Worm (Caenorhabditis elegans) whole organism, young adult: ENCODE data around the gene T25E4.1.
A peak's percentile ranks its signal among the peaks of the same experiment; 100 is the strongest.

Experiments used
- B0261.1 ChIP-seq: sonication (generic microtip); optimal IDR thresholded peaks from 2 replicates; lab custom pipeline; 2016; ENCODE audit warnings: mild to moderate bottlenecking, missing genetic modification characterization, moderate library complexity, missing compliant biosample characterization
- F23B12.7 ChIP-seq: sonication (generic microtip); optimal IDR thresholded peaks from 2 replicates; lab custom pipeline; 2017; ENCODE audit warnings: missing genetic modification characterization, mild to moderate bottlenecking, missing compliant biosample characterization, antibody characterized with exemption, moderate library complexity; ENCODE audit not compliant: insufficient read depth
- F33H1.4 ChIP-seq: fragments of 200-800 bp; sonication (Bioruptor generic); IDR thresholded peaks from 2 replicates; pipeline ENCODE4 v1.3.6; 2022; ENCODE audit warnings: missing genetic modification reagents, missing genetic modification characterization, missing compliant biosample characterization
- F37B4.10 ChIP-seq: fragments of 200-800 bp; sonication (Bioruptor generic); IDR thresholded peaks from 2 replicates; pipeline ENCODE4 v1.3.6; 2022; ENCODE audit warnings: missing genetic modification characterization, missing compliant biosample characterization
- F39B2.1 ChIP-seq: fragments of 200-800 bp; sonication (Bioruptor generic); IDR thresholded peaks from 2 replicates; pipeline ENCODE4 v1.3.6; 2022; ENCODE audit warnings: missing genetic modification reagents, missing genetic modification characterization, missing compliant biosample characterization
- F55B11.4 ChIP-seq: sonication (generic microtip); optimal IDR thresholded peaks from 2 replicates; lab custom pipeline; 2016; ENCODE audit warnings: missing compliant biosample characterization, missing genetic modification characterization, borderline replicate concordance; ENCODE audit not compliant: insufficient read depth
- K12H6.12 ChIP-seq: fragments of 200-800 bp; sonication (Bioruptor generic); optimal IDR thresholded peaks from 2 replicates; lab custom pipeline; 2018; ENCODE audit warnings: mild to moderate bottlenecking, missing genetic modification characterization, missing compliant biosample characterization
- T26A5.8 ChIP-seq: sonication (generic microtip); optimal IDR thresholded peaks from 2 replicates; lab custom pipeline; 2016; ENCODE audit warnings: missing genetic modification characterization, missing compliant biosample characterization
- Y53F4B.3 ChIP-seq: fragments of 200-800 bp; sonication (Bioruptor generic); IDR thresholded peaks from 2 replicates; pipeline ENCODE4 v1.3.6; 2022; ENCODE audit warnings: missing genetic modification reagents, missing genetic modification characterization, missing compliant biosample characterization
- Y56A3A.18 ChIP-seq: fragments of 200-800 bp; sonication (Bioruptor generic); IDR thresholded peaks from 2 replicates; pipeline ENCODE4 v1.3.6; 2022; ENCODE audit warnings: missing genetic modification reagents, missing genetic modification characterization, missing compliant biosample characterization
- akir-1 ChIP-seq: fragments of 200-800 bp; sonication (Bioruptor generic); optimal IDR thresholded peaks from 2 replicates; lab custom pipeline; 2018; ENCODE audit warnings: mild to moderate bottlenecking, missing genetic modification characterization, moderate library complexity, missing compliant biosample characterization
- ama-1 ChIP-seq, 3 experiments: fragments of 150-350 bp in 1 of 3; sonication (generic microtip) in 2 of 3; optimal IDR thresholded peaks; 2 replicates each; lab custom pipeline; 2014 to 2018; ENCODE audit warnings: missing biosample characterization in 2 of 3, missing genetic modification characterization in 2 of 3, missing genetic modification reagents in 2 of 3
- aptf-3 ChIP-seq: fragments of 200-800 bp; sonication (Bioruptor generic); IDR thresholded peaks from 2 replicates; pipeline ENCODE4 v1.3.6; 2022; ENCODE audit warnings: missing genetic modification characterization, missing compliant biosample characterization
- athp-1 ChIP-seq: sonication (generic microtip); optimal IDR thresholded peaks from 2 replicates; lab custom pipeline; 2017; ENCODE audit warnings: mild to moderate bottlenecking, missing genetic modification characterization, missing compliant biosample characterization
- attf-5 ChIP-seq: fragments of 200-800 bp; sonication (Bioruptor generic); optimal IDR thresholded peaks from 2 replicates; lab custom pipeline; 2018; ENCODE audit warnings: mild to moderate bottlenecking, missing genetic modification characterization, missing compliant biosample characterization
- ceh-100 ChIP-seq: fragments of 200-800 bp; sonication (Bioruptor generic); IDR thresholded peaks from 2 replicates; pipeline ENCODE4 v1.3.6; 2022; ENCODE audit warnings: missing genetic modification reagents, missing genetic modification characterization, missing compliant biosample characterization
- ceh-79 ChIP-seq: sonication (generic microtip); optimal IDR thresholded peaks from 2 replicates; lab custom pipeline; 2017; ENCODE audit warnings: mild to moderate bottlenecking, missing genetic modification characterization, missing compliant biosample characterization
- dox-1 ChIP-seq: fragments of 200-800 bp; sonication (Bioruptor generic); IDR thresholded peaks from 2 replicates; pipeline ENCODE4 v1.3.6; 2022; ENCODE audit warnings: missing genetic modification reagents, missing genetic modification characterization, missing compliant biosample characterization
- dpff-1 ChIP-seq: sonication (generic microtip); optimal IDR thresholded peaks from 2 replicates; lab custom pipeline; 2017; ENCODE audit warnings: mild to moderate bottlenecking, missing genetic modification characterization, missing compliant biosample characterization
- dpl-1 ChIP-seq: fragments of 150-350 bp; optimal IDR thresholded peaks from 2 replicates; lab custom pipeline; 2014; ENCODE audit warnings: missing biosample characterization, missing genetic modification reagents, missing genetic modification characterization
- efl-1 ChIP-seq: fragments of 150-350 bp; optimal IDR thresholded peaks from 2 replicates; lab custom pipeline; 2014; ENCODE audit warnings: missing biosample characterization, missing genetic modification reagents, missing genetic modification characterization
- ekl-4 ChIP-seq: fragments of 200-800 bp; sonication (Bioruptor generic); IDR thresholded peaks from 2 replicates; pipeline ENCODE4 v1.3.6; 2022; ENCODE audit warnings: missing genetic modification reagents, missing genetic modification characterization, missing compliant biosample characterization
- hmg-20 ChIP-seq: fragments of 200-800 bp; sonication (Bioruptor generic); IDR thresholded peaks from 2 replicates; pipeline ENCODE4 v1.3.6; 2022; ENCODE audit warnings: missing genetic modification reagents, missing genetic modification characterization, missing compliant biosample characterization
- hrde-1 ChIP-seq: sonication (generic microtip); optimal IDR thresholded peaks from 2 replicates; lab custom pipeline; 2016; ENCODE audit warnings: missing genetic modification characterization, mild to moderate bottlenecking, missing compliant biosample characterization, moderate library complexity, missing genotype, missing genetic modification reagents, borderline replicate concordance
- let-526 ChIP-seq: fragments of 200-800 bp; sonication (Bioruptor generic); IDR thresholded peaks from 2 replicates; pipeline ENCODE4 v1.3.6; 2022; ENCODE audit warnings: missing genetic modification reagents, missing genetic modification characterization, missing compliant biosample characterization
- lin-26 ChIP-seq: fragments of 200-800 bp; sonication (Bioruptor generic); IDR thresholded peaks from 2 replicates; pipeline ENCODE4 v1.3.6; 2022; ENCODE audit warnings: missing genetic modification reagents, missing genetic modification characterization, missing compliant biosample characterization
- lin-40 ChIP-seq: sonication (generic microtip); optimal IDR thresholded peaks from 2 replicates; lab custom pipeline; 2016; ENCODE audit warnings: missing genetic modification characterization, mild to moderate bottlenecking, missing compliant biosample characterization, missing genotype, missing genetic modification reagents
- lin-54 ChIP-seq: fragments of 200-800 bp; sonication (Bioruptor generic); optimal IDR thresholded peaks from 2 replicates; lab custom pipeline; 2018; ENCODE audit warnings: mild to moderate bottlenecking, missing genetic modification characterization, missing compliant biosample characterization
- lsl-1 ChIP-seq: fragments of 200-800 bp; sonication (Bioruptor generic); optimal IDR thresholded peaks from 2 replicates; lab custom pipeline; 2018; ENCODE audit warnings: mild to moderate bottlenecking, missing genetic modification characterization, moderate library complexity, missing compliant biosample characterization
- madf-8 ChIP-seq: fragments of 200-800 bp; sonication (Bioruptor generic); conservative IDR thresholded peaks from 2 replicates; pipeline ENCODE4 v1.3.6; 2022; ENCODE audit warnings: missing genetic modification reagents, missing genetic modification characterization, missing compliant biosample characterization
- mcd-1 ChIP-seq: fragments of 200-800 bp; sonication (Bioruptor generic); IDR thresholded peaks from 2 replicates; pipeline ENCODE4 v1.3.6; 2022; ENCODE audit warnings: missing genetic modification reagents, missing genetic modification characterization, missing compliant biosample characterization
- mxl-1 ChIP-seq: sonication (generic microtip); optimal IDR thresholded peaks from 2 replicates; lab custom pipeline; 2016; ENCODE audit warnings: missing genetic modification characterization, missing compliant biosample characterization
- nfyb-1 ChIP-seq: fragments of 200-800 bp; sonication (Bioruptor generic); IDR thresholded peaks from 2 replicates; pipeline ENCODE4 v1.3.6; 2022; ENCODE audit warnings: missing genetic modification reagents, missing genetic modification characterization, missing compliant biosample characterization
- nhr-27 ChIP-seq: fragments of 200-800 bp; sonication (Bioruptor generic); optimal IDR thresholded peaks from 2 replicates; lab custom pipeline; 2018; ENCODE audit warnings: mild to moderate bottlenecking, missing genetic modification characterization, moderate library complexity, missing compliant biosample characterization
- nhr-80 ChIP-seq: sonication (generic microtip); optimal IDR thresholded peaks from 2 replicates; lab custom pipeline; 2016; ENCODE audit warnings: missing genetic modification characterization, missing compliant biosample characterization
- sdz-38 ChIP-seq: sonication (generic microtip); optimal IDR thresholded peaks from 2 replicates; lab custom pipeline; 2016; ENCODE audit warnings: missing genotype, missing genetic modification characterization, missing compliant biosample characterization
- snpc-4 ChIP-seq, 5 experiments: fragments of 150-350 bp in 1 of 5; sonication (generic microtip) in 4 of 5; optimal IDR thresholded peaks; 2 replicates each; lab custom pipeline; 2014 to 2018; ENCODE audit warnings: missing genetic modification characterization in 5 of 5, missing biosample characterization in 3 of 5, antibody characterized with exemption in 2 of 5, mild to moderate bottlenecking in 2 of 5, missing compliant biosample characterization in 2 of 5, missing genotype in 2 of 5, moderate library complexity in 2 of 5, missing genetic modification reagents in 1 of 5
- somi-1 ChIP-seq: fragments of 200-800 bp; sonication (Bioruptor generic); optimal IDR thresholded peaks from 2 replicates; lab custom pipeline; 2018; ENCODE audit warnings: mild to moderate bottlenecking, missing genetic modification characterization, missing compliant biosample characterization
- tlf-1 ChIP-seq: fragments of 200-800 bp; sonication (Bioruptor generic); optimal IDR thresholded peaks from 2 replicates; lab custom pipeline; 2018; ENCODE audit warnings: mild to moderate bottlenecking, missing genetic modification characterization, missing compliant biosample characterization
- xnd-1 ChIP-seq: sonication (generic microtip); optimal IDR thresholded peaks from 2 replicates; lab custom pipeline; 2016; ENCODE audit warnings: missing genotype, missing genetic modification reagents, missing genetic modification characterization, missing compliant biosample characterization
- zim-3 ChIP-seq: sonication (generic microtip); optimal IDR thresholded peaks from 2 replicates; lab custom pipeline; 2017; ENCODE audit warnings: mild to moderate bottlenecking, missing genetic modification characterization, moderate library complexity, missing compliant biosample characterization
- ztf-25 ChIP-seq: fragments of 200-800 bp; sonication (Bioruptor generic); IDR thresholded peaks from 2 replicates; pipeline ENCODE4 v1.3.6; 2022; ENCODE audit warnings: missing genetic modification reagents, missing genetic modification characterization, missing compliant biosample characterization
- ztf-26 ChIP-seq: sonication (generic microtip); optimal IDR thresholded peaks from 2 replicates; lab custom pipeline; 2017; ENCODE audit warnings: missing genetic modification characterization, missing compliant biosample characterization
- ztf-28 ChIP-seq: fragments of 200-800 bp; sonication (Bioruptor generic); IDR thresholded peaks from 2 replicates; pipeline ENCODE4 v1.3.6; 2022; ENCODE audit warnings: missing genetic modification reagents, missing genetic modification characterization, missing compliant biosample characterization

Gene T25E4.1

DNA sequence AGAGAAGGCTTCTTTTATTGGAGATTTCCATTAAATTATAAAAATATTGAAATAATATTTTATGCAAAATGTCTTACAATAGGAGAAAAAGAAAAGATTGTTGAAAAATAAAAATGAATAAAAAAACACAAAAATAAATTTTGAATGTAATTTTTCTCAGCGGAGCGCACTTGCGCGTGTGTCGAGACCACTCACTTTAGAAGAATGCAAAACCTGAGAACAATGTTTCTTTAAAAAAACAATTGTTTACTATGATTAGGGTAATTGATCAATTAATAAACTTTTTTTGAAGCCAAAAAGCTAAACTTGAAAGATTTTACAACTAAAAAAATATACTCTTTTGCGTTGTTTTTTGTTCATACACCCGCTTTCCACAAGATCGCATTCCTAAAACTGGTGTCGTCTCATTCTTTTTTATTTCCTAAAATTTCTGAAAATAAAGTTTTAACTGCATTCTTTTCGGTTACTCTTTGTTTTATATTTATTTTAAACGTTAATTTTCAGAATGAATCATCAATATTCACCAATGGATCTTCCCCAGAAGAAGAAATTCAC, 16.2 kb downstream of the T25E4.1 start, which contains the start of gene ttc-4:
TSS of gene ttc-4 (plus strand) at position 505 of the 555 bp plus-strand sequence.
- no peak for TF ChIP-seq sdz-38 (tag; lab: Kevin White, UChicago)
- TF ChIP-seq let-526 (GFP tag; lab: Robert Waterston, UW) = no peak
- TF ChIP-seq F23B12.7 = peak; percentile 30
- TF ChIP-seq attf-5 (GFP tag; lab: Kevin White, UChicago) = peak; percentile 80
- no peak for TF ChIP-seq tlf-1 (GFP tag; lab: Kevin White, UChicago)
- no peak for TF ChIP-seq mxl-1 (tag; lab: Kevin White, UChicago)
- no peak for TF ChIP-seq akir-1 (GFP tag; lab: Kevin White, UChicago)
- no peak for TF ChIP-seq Y56A3A.18
- TF ChIP-seq B0261.1 = no peak
- no peak for TF ChIP-seq lin-26 (GFP tag; lab: Robert Waterston, UW)
- TF ChIP-seq nhr-80 (tag; lab: Kevin White, UChicago) = no peak
- TF ChIP-seq ztf-28 (GFP tag; lab: Robert Waterston, UW) = 0 out of 2 replicates have a peak, but pooled peaks have one; percentile 7
- TF ChIP-seq K12H6.12 (tag; lab: Kevin White, UChicago) = peak; percentile 17
- TF ChIP-seq dpl-1 (GFP tag; lab: Kevin White, UChicago) = peak; percentile 23
- no peak for TF ChIP-seq F37B4.10 (GFP tag; lab: Robert Waterston, UW)
- peak; percentile 74 for TF ChIP-seq mcd-1 (GFP tag; lab: Robert Waterston, UW)
- no peak for TF ChIP-seq lin-40 (tag; lab: Kevin White, UChicago)
- no peak for TF ChIP-seq snpc-4 (GFP tag; optimal IDR thresholded peaks at IDR 0.05; lab: Kevin White, UChicago)
- TF ChIP-seq snpc-4 (tag; optimal IDR thresholded peaks at IDR 0.05; lab: Kevin White, UChicago) = peak in 1 of 4 experiments; percentile 64
- TF ChIP-seq ceh-100 = peak; percentile 93
- peak; percentile 49 for TF ChIP-seq lin-54 (GFP tag; lab: Kevin White, UChicago)
- no peak for TF ChIP-seq efl-1 (GFP tag; lab: Kevin White, UChicago)
- no peak for TF ChIP-seq dox-1 (GFP tag; lab: Robert Waterston, UW)
- no peak for TF ChIP-seq somi-1 (GFP tag; lab: Kevin White, UChicago)
- TF ChIP-seq nfyb-1 (GFP tag; lab: Robert Waterston, UW) = no peak
- TF ChIP-seq madf-8 (GFP tag; lab: Robert Waterston, UW) = no peak
- TF ChIP-seq dpff-1 (tag; lab: Kevin White, UChicago) = no peak
- TF ChIP-seq lsl-1 (GFP tag; lab: Kevin White, UChicago) = peak; percentile 36
- TF ChIP-seq zim-3 = no peak

DNA sequence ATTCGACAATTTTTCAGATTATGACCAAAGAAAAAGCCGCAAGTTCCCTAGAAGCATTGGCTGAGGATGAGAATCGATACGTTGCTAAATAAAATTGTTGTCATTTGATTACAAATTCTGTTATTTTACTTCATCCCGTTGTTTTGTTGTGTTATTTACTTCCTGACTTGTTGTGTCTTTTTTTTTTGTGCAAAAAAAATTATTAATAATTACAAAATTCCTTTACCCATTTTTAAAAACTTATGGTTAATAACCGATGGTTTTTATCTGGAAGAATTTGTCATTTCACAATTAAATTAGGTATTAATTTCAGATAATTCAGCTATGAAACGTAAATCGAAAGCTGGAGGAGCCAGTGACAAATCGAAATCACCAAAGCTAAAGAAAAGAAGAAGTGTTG, 18.1 kb downstream of the T25E4.1 start, which contains the start of gene C17G10.1:
TSS of gene C17G10.1 (plus strand) at position 301 of the 400 bp plus-strand sequence.
- TF ChIP-seq ceh-79 (no peak), athp-1 (tag; lab: Kevin White, UChicago) (no peak), hrde-1 (tag; lab: Kevin White, UChicago) (no peak), lin-26 (GFP tag; lab: Robert Waterston, UW) (no peak), nhr-27 (tag; lab: Kevin White, UChicago) (no peak), F55B11.4 (tag; lab: Kevin White, UChicago) (no peak), somi-1 (GFP tag; lab: Kevin White, UChicago) (no peak)

DNA sequence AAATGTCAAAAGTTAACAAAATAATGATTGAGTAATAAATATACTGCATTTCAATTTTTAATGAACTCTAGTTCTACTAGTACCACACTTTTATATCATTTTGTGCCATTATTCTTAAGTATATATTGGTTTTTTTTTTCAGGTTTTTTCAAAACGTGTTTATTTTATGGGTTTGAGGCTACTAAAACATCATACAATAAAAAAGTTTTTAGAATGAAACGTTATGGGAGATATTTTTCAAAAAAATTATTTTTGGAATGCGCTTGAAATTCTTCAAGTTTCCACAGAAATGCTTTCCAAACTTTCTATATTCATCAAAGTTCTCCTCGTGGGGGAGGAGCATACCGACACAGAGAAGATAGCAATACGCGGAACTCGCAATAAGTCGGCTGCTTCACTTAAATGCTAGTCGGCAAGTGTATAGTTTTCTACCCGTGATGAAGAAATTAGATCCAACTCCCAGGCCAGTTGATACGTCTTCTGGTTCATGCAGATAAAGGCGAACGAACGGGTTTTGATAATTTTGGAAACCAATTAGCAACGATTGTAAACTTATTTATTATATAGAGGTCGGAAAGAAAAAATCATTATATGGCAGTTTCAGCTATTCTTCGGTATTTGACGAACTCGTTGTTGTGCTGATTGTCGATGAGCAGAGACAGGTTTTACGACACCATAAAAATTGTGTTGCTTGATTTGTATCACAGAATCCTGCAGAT, 21.4 kb downstream of the T25E4.1 start, which contains the start of gene C17G10.10:
TSS of gene C17G10.10 (minus strand) at position 51 of the 719 bp plus-strand sequence.
- TF ChIP-seq ztf-25 (GFP tag; lab: Robert Waterston, UW) (no peak), T26A5.8 (tag; lab: Kevin White, UChicago) (no peak), F39B2.1 (GFP tag; lab: Robert Waterston, UW) (0 out of 2 replicates have a peak, but pooled peaks have one; percentile 37), Y53F4B.3 (no peak), hmg-20 (0 out of 2 replicates have a peak, but pooled peaks have one; percentile 11), F33H1.4 (peak; percentile 53), ekl-4 (GFP tag; lab: Robert Waterston, UW) (peak; percentile 73; the same call in 1 of the 2 replicates), aptf-3 (no peak), ztf-26 (peak; percentile 21), ama-1 (optimal IDR thresholded peaks at IDR 0.05; lab: Kevin White, UChicago) (peak; percentile 83), ama-1 (GFP tag; optimal IDR thresholded peaks at IDR 0.05; lab: Kevin White, UChicago) (no peak), sdz-38 (tag; lab: Kevin White, UChicago) (no peak), madf-8 (GFP tag; lab: Robert Waterston, UW) (peak; percentile 45), xnd-1 (tag; lab: Kevin White, UChicago) (peak; percentile 57)
